Fruit fly (Drosophila melanogaster): ENCODE data around the gene CG44774.

dm6 chrX:4937222-4938071 lies 458 bp downstream of the CG44774 start:
- TF ChIP-seq CG3995 (GFP tag; optimal IDR thresholded peaks at IDR 0.05): peak; percentile 18
- TF ChIP-seq klu (GFP tag; IDR thresholded peaks at IDR 0.05): no peak
- TF ChIP-seq CG10267 (tag; optimal IDR thresholded peaks at IDR 0.05): no peak
- TF ChIP-seq E2f1 (GFP tag; IDR thresholded peaks at IDR 0.05): peak; percentile 53; the same call in 1 of the 2 replicates
- peak; percentile 93 for TF ChIP-seq Blimp-1 (GFP tag; optimal IDR thresholded peaks at IDR 0.05)
- no peak for TF ChIP-seq CG14050 (GFP tag; IDR thresholded peaks at IDR 0.05)
